Worm (Caenorhabditis elegans): Measurements from ENCODE around the gene cyb-1.
A peak's percentile ranks its signal among the peaks of the same experiment; 100 is the strongest.

Gene cyb-1

ce11 chrIV:10777076-10777475, 42.1 kb downstream of the cyb-1 start:
- TF ChIP-seq nhr-76 (tag; optimal IDR thresholded peaks at IDR 0.05) (no peak), unc-39 (tag; optimal IDR thresholded peaks at IDR 0.05) (no peak), nhr-237 (tag; optimal IDR thresholded peaks at IDR 0.05) (no peak), elt-3 (tag; optimal IDR thresholded peaks at IDR 0.05) (no peak), blmp-1 (tag; optimal IDR thresholded peaks at IDR 0.05) (no peak), lin-32 (GFP tag; optimal IDR thresholded peaks at IDR 0.05) (no peak), cnd-1 (tag; optimal IDR thresholded peaks at IDR 0.05) (no peak), bed-3 (GFP tag; optimal IDR thresholded peaks at IDR 0.05) (no peak), nhr-28 (tag; optimal IDR thresholded peaks at IDR 0.05) (no peak), ham-2 (GFP tag; optimal IDR thresholded peaks at IDR 0.05) (no peak), nhr-12 (tag; optimal IDR thresholded peaks at IDR 0.05) (no peak), mep-1 (tag; optimal IDR thresholded peaks at IDR 0.05) (no peak), ces-1 (GFP tag; optimal IDR thresholded peaks at IDR 0.05) (no peak), elt-1 (tag; optimal IDR thresholded peaks at IDR 0.05; ENCODE audit: borderline replicate concordance, insufficient read depth) (no peak), ceh-43 (GFP tag; optimal IDR thresholded peaks at IDR 0.05) (no peak), drap-1 (GFP tag; optimal IDR thresholded peaks at IDR 0.05) (no peak), ztf-11 (tag; optimal IDR thresholded peaks at IDR 0.05) (no peak)

ce11 chrIV:10777600-10777999, 42.6 kb downstream of the cyb-1 start:
- TF ChIP-seq ceh-43 (GFP tag; optimal IDR thresholded peaks at IDR 0.05): no peak
- peak; percentile 99 for TF ChIP-seq zip-8 (tag; optimal IDR thresholded peaks at IDR 0.05)

- no peak for TF ChIP-seq flh-1 (GFP tag; optimal IDR thresholded peaks at IDR 0.05)
- TF ChIP-seq elt-1 (tag; optimal IDR thresholded peaks at IDR 0.05; ENCODE audit: borderline replicate concordance, insufficient read depth): no peak
- no peak for TF ChIP-seq snpc-4 (tag; optimal IDR thresholded peaks at IDR 0.05)
- TF ChIP-seq nhr-28 (tag; optimal IDR thresholded peaks at IDR 0.05): no peak
- no peak for TF ChIP-seq unc-39 (tag; optimal IDR thresholded peaks at IDR 0.05)
- no peak for TF ChIP-seq nhr-76 (tag; optimal IDR thresholded peaks at IDR 0.05)
- no peak for TF ChIP-seq ztf-11 (tag; optimal IDR thresholded peaks at IDR 0.05)
- no peak for TF ChIP-seq ceh-43 (GFP tag; optimal IDR thresholded peaks at IDR 0.05)
- no peak for TF ChIP-seq mep-1 (tag; optimal IDR thresholded peaks at IDR 0.05)
- no peak for TF ChIP-seq ces-1 (GFP tag; optimal IDR thresholded peaks at IDR 0.05)
- no peak for TF ChIP-seq pha-4 (tag; optimal IDR thresholded peaks at IDR 0.05)
- TF ChIP-seq mls-2 (tag; optimal IDR thresholded peaks at IDR 0.05): no peak
- TF ChIP-seq lin-32 (GFP tag; optimal IDR thresholded peaks at IDR 0.05): no peak
- no peak for TF ChIP-seq ceh-83 (GFP tag; optimal IDR thresholded peaks at IDR 0.05)
- no peak for TF ChIP-seq unc-62 (GFP tag; optimal IDR thresholded peaks at IDR 0.05)
- TF ChIP-seq blmp-1 (tag; optimal IDR thresholded peaks at IDR 0.05): no peak
- TF ChIP-seq tbx-8 (GFP tag; optimal IDR thresholded peaks at IDR 0.05): no peak
- no peak for TF ChIP-seq sptf-1 (tag; optimal IDR thresholded peaks at IDR 0.05)
- no peak for TF ChIP-seq cnd-1 (tag; optimal IDR thresholded peaks at IDR 0.05)
Observed at ce11 chrIV:10778582-10778981, 43.6 kb downstream of the cyb-1 start.

- no peak for TF ChIP-seq unc-62 (GFP tag; optimal IDR thresholded peaks at IDR 0.05)
- no peak for TF ChIP-seq ceh-83 (GFP tag; optimal IDR thresholded peaks at IDR 0.05)
- no peak for TF ChIP-seq flh-1 (GFP tag; optimal IDR thresholded peaks at IDR 0.05)
- no peak for TF ChIP-seq ceh-43 (GFP tag; optimal IDR thresholded peaks at IDR 0.05)
- no peak for TF ChIP-seq nhr-28 (tag; optimal IDR thresholded peaks at IDR 0.05)
- no peak for TF ChIP-seq lin-32 (GFP tag; optimal IDR thresholded peaks at IDR 0.05)
- no peak for TF ChIP-seq elt-3 (tag; optimal IDR thresholded peaks at IDR 0.05)
Observed at ce11 chrIV:10779328-10779727, 44.3 kb downstream of the cyb-1 start.

- TF ChIP-seq zip-8 (tag; optimal IDR thresholded peaks at IDR 0.05): no peak
- no peak for TF ChIP-seq mab-5 (tag; optimal IDR thresholded peaks at IDR 0.05)
- TF ChIP-seq elt-1 (tag; optimal IDR thresholded peaks at IDR 0.05; ENCODE audit: borderline replicate concordance, insufficient read depth): no peak
- no peak for TF ChIP-seq mep-1 (tag; optimal IDR thresholded peaks at IDR 0.05)
- TF ChIP-seq ces-1 (GFP tag; optimal IDR thresholded peaks at IDR 0.05): no peak
- no peak for TF ChIP-seq M03D4.4 (tag; optimal IDR thresholded peaks at IDR 0.05)
- TF ChIP-seq bed-3 (GFP tag; optimal IDR thresholded peaks at IDR 0.05): no peak
- no peak for TF ChIP-seq snpc-4 (tag; optimal IDR thresholded peaks at IDR 0.05)
- no peak for TF ChIP-seq nhr-2 (tag; optimal IDR thresholded peaks at IDR 0.05)
- no peak for TF ChIP-seq unc-39 (tag; optimal IDR thresholded peaks at IDR 0.05)
- TF ChIP-seq blmp-1 (tag; optimal IDR thresholded peaks at IDR 0.05): no peak
- no peak for TF ChIP-seq flh-1 (GFP tag; optimal IDR thresholded peaks at IDR 0.05)
- no peak for TF ChIP-seq sptf-1 (tag; optimal IDR thresholded peaks at IDR 0.05)
- TF ChIP-seq elt-3 (tag; optimal IDR thresholded peaks at IDR 0.05): no peak
- no peak for TF ChIP-seq ceh-39 (tag; optimal IDR thresholded peaks at IDR 0.05)
- no peak for TF ChIP-seq ham-2 (GFP tag; optimal IDR thresholded peaks at IDR 0.05)
- no peak for TF ChIP-seq drap-1 (GFP tag; optimal IDR thresholded peaks at IDR 0.05)
- TF ChIP-seq mls-2 (tag; optimal IDR thresholded peaks at IDR 0.05): no peak
Observed at ce11 chrIV:10780583-10780982, 45.6 kb downstream of the cyb-1 start, which contains the start of gene swt-3. Gene swt-3 (minus strand): TSS chrIV:10780683.

Measured in whole organism, mixed stage, embryonic.